Worm (Caenorhabditis elegans): Measurements from ENCODE around the gene F20C5.6.

ce11 chrIV:8724907-8725306 is 48.1 kb downstream of the F20C5.6 start:
- TF ChIP-seq sma-9 (GFP tag; optimal IDR thresholded peaks at IDR 0.05): no peak
- TF ChIP-seq sma-9 (tag; optimal IDR thresholded peaks at IDR 0.05): no peak
- TF ChIP-seq nhr-10 (tag; optimal IDR thresholded peaks at IDR 0.05): no peak
- no peak for TF ChIP-seq unc-39 (tag; optimal IDR thresholded peaks at IDR 0.05)
- TF ChIP-seq zag-1 (tag; optimal IDR thresholded peaks at IDR 0.05): no peak
- TF ChIP-seq ceh-82 (tag; optimal IDR thresholded peaks at IDR 0.05): no peak
- TF ChIP-seq nhr-12 (tag; optimal IDR thresholded peaks at IDR 0.05): no peak
- no peak for TF ChIP-seq C34F6.9 (tag; optimal IDR thresholded peaks at IDR 0.05)
